Worm (Caenorhabditis elegans) whole organism, early embryonic: ENCODE data around the gene F44E5.2.
A peak's percentile ranks its signal among the peaks of the same experiment; 100 is the strongest.

ENCODE experiments used
- B0310.2 ChIP-seq: sonication (generic microtip); optimal IDR thresholded peaks from 2 replicates; lab custom pipeline; 2016; ENCODE audit warnings: mild to moderate bottlenecking, missing genetic modification characterization, missing compliant biosample characterization
- F13C5.2 ChIP-seq: sonication (generic microtip); optimal IDR thresholded peaks from 2 replicates; lab custom pipeline; 2017; ENCODE audit warnings: mild to moderate bottlenecking, missing genetic modification characterization, inconsistent platforms, missing compliant biosample characterization
- aly-1 ChIP-seq: sonication (generic microtip); optimal IDR thresholded peaks from 2 replicates; lab custom pipeline; 2016; ENCODE audit warnings: missing genetic modification characterization, missing compliant biosample characterization
- ama-1 ChIP-seq: fragments of 150-350 bp; optimal IDR thresholded peaks from 2 replicates; lab custom pipeline; 2014
- ets-7 ChIP-seq: sonication (generic microtip); optimal IDR thresholded peaks from 2 replicates; lab custom pipeline; 2016; ENCODE audit warnings: missing genotype, missing genetic modification characterization, missing compliant biosample characterization
- tbx-11 ChIP-seq: fragments of 200-800 bp; sonication (Bioruptor generic); IDR thresholded peaks from 2 replicates; pipeline ENCODE4 v1.3.6; 2022; ENCODE audit warnings: missing genetic modification characterization, missing compliant biosample characterization
- tra-4 ChIP-seq: sonication (generic microtip); optimal IDR thresholded peaks from 2 replicates; lab custom pipeline; 2017; ENCODE audit warnings: missing genetic modification characterization, missing compliant biosample characterization

- peak; percentile 46 for TF ChIP-seq ama-1 (lab: Kevin White, UChicago)
- TF ChIP-seq tbx-11 = no peak
- TF ChIP-seq aly-1 (tag; lab: Kevin White, UChicago) = no peak
- TF ChIP-seq ets-7 (tag; lab: Kevin White, UChicago) = no peak
- no peak for TF ChIP-seq F13C5.2 (tag; lab: Kevin White, UChicago)
- no peak for TF ChIP-seq tra-4
- TF ChIP-seq B0310.2 (tag; lab: Kevin White, UChicago) = no peak
Observed at ce11 chrII:11756684-11757107, 9.9 kb upstream of the F44E5.2 start.
